Worm (Caenorhabditis elegans) whole organism, L1 larva: ENCODE measurements around the gene ced-9.
A peak's percentile ranks its signal among the peaks of the same experiment; 100 is the strongest.

ENCODE experiments used
- C04F5.9 ChIP-seq: sonication (generic microtip); optimal IDR thresholded peaks from 2 replicates; lab custom pipeline; 2016; ENCODE audit warnings: missing genetic modification characterization, missing compliant biosample characterization
- C16A3.4 ChIP-seq: fragments of 150-350 bp; optimal IDR thresholded peaks from 2 replicates; lab custom pipeline; 2014; ENCODE audit warnings: missing biosample characterization, missing genetic modification characterization
- C34B4.2 ChIP-seq: sonication (generic microtip); optimal IDR thresholded peaks from 2 replicates; lab custom pipeline; 2017; ENCODE audit warnings: mild to moderate bottlenecking, missing genetic modification characterization, missing compliant biosample characterization
- Y116A8C.19 ChIP-seq: sonication (generic microtip); optimal IDR thresholded peaks from 2 replicates; lab custom pipeline; 2016; ENCODE audit warnings: missing compliant biosample characterization, missing genetic modification characterization, borderline replicate concordance
- aha-1 ChIP-seq: fragments of 150-350 bp; optimal IDR thresholded peaks from 2 replicates; lab custom pipeline; 2014; ENCODE audit warnings: missing biosample characterization, missing genetic modification characterization
- ama-1 ChIP-seq: fragments of 150-350 bp; optimal IDR thresholded peaks from 2 replicates; lab custom pipeline; 2014
- ceh-63 ChIP-seq: fragments of 200-800 bp; sonication (Bioruptor generic); optimal IDR thresholded peaks from 2 replicates; lab custom pipeline; 2018; ENCODE audit warnings: mild to moderate bottlenecking, missing genetic modification characterization, missing compliant biosample characterization
- ceh-88 ChIP-seq: fragments of 200-800 bp; sonication (Bioruptor generic); IDR thresholded peaks from 2 replicates; pipeline ENCODE4 v1.3.6; 2022; ENCODE audit warnings: missing genetic modification characterization, missing compliant biosample characterization
- ces-1 ChIP-seq: fragments of 150-350 bp; optimal IDR thresholded peaks from 2 replicates; lab custom pipeline; 2014; ENCODE audit warnings: missing biosample characterization, missing genetic modification reagents, missing genetic modification characterization
- dpl-1 ChIP-seq, 3 experiments: fragments of 150-350 bp in 2 of 3; sonication (generic microtip) in 1 of 3; optimal IDR thresholded peaks; 2 replicates each; lab custom pipeline; 2014 to 2017; ENCODE audit warnings: missing biosample characterization in 3 of 3, missing genetic modification characterization in 3 of 3, missing genetic modification reagents in 3 of 3
- efl-1 ChIP-seq, 4 experiments: fragments of 150-350 bp; optimal IDR thresholded peaks in 3 of 4; peaks in 1 of 4; 1 replicate in 1 of 4; 2 replicates in 3 of 4; lab custom pipeline; 2014; ENCODE audit warnings: missing biosample characterization in 2 of 4, missing genetic modification characterization in 2 of 4, missing genetic modification reagents in 2 of 4
- egl-13 ChIP-seq: sonication (generic microtip); optimal IDR thresholded peaks from 2 replicates; lab custom pipeline; 2016; ENCODE audit warnings: missing genotype, missing genetic modification reagents, missing genetic modification characterization, missing compliant biosample characterization
- elt-2 ChIP-seq: sonication (generic microtip); optimal IDR thresholded peaks from 2 replicates; lab custom pipeline; 2016; ENCODE audit warnings: missing genetic modification characterization, mild to moderate bottlenecking, inconsistent platforms, missing compliant biosample characterization, missing genetic modification reagents
- ets-5 ChIP-seq: fragments of 200-800 bp; sonication (Bioruptor generic); IDR thresholded peaks from 2 replicates; pipeline ENCODE4 v1.3.6; 2022; ENCODE audit warnings: missing genetic modification characterization, missing compliant biosample characterization
- fkh-10 ChIP-seq: sonication (generic microtip); optimal IDR thresholded peaks from 2 replicates; lab custom pipeline; 2017; ENCODE audit warnings: missing biosample characterization, missing genetic modification reagents, missing genetic modification characterization
- fkh-4 ChIP-seq: sonication (generic microtip); optimal IDR thresholded peaks from 2 replicates; lab custom pipeline; 2016; ENCODE audit warnings: missing compliant biosample characterization, missing genetic modification characterization, borderline replicate concordance
- fkh-8 ChIP-seq: sonication (generic microtip); optimal IDR thresholded peaks from 2 replicates; lab custom pipeline; 2016; ENCODE audit warnings: mild to moderate bottlenecking, missing genetic modification characterization, missing compliant biosample characterization
- grh-1 ChIP-seq: fragments of 200-800 bp; sonication (Bioruptor generic); IDR thresholded peaks from 2 replicates; pipeline ENCODE4 v1.3.6; 2022; ENCODE audit warnings: missing genetic modification reagents, missing genetic modification characterization, missing compliant biosample characterization
- hlh-17 ChIP-seq: fragments of 200-800 bp; sonication (Bioruptor generic); optimal IDR thresholded peaks from 2 replicates; lab custom pipeline; 2018; ENCODE audit warnings: missing genetic modification characterization, mild to moderate bottlenecking, missing compliant biosample characterization, moderate library complexity, borderline replicate concordance
- hpl-2 ChIP-seq: fragments of 150-350 bp; optimal IDR thresholded peaks from 2 replicates; lab custom pipeline; 2014; ENCODE audit warnings: missing biosample characterization, missing genetic modification reagents, missing genetic modification characterization
- irx-1 ChIP-seq: sonication (generic microtip); optimal IDR thresholded peaks from 2 replicates; lab custom pipeline; 2016; ENCODE audit warnings: missing genetic modification characterization, missing compliant biosample characterization
- isw-1 ChIP-seq: fragments of 200-800 bp; sonication (Bioruptor generic); IDR thresholded peaks from 2 replicates; pipeline ENCODE4 v1.3.6; 2022; ENCODE audit warnings: missing genetic modification characterization, missing compliant biosample characterization
- jun-1 ChIP-seq: fragments of 150-350 bp; optimal IDR thresholded peaks from 2 replicates; lab custom pipeline; 2014; ENCODE audit warnings: missing biosample characterization, missing genetic modification reagents, missing genetic modification characterization
- lin-13 ChIP-seq: fragments of 150-350 bp; optimal IDR thresholded peaks from 2 replicates; lab custom pipeline; 2014; ENCODE audit warnings: missing biosample characterization, missing genetic modification reagents, missing genetic modification characterization
- lin-14 ChIP-seq: fragments of 200-800 bp; sonication (Bioruptor generic); optimal IDR thresholded peaks from 2 replicates; lab custom pipeline; 2018; ENCODE audit warnings: mild to moderate bottlenecking, missing genetic modification characterization, moderate library complexity, missing compliant biosample characterization
- lin-35 ChIP-seq, 2 experiments: fragments of 150-350 bp; optimal IDR thresholded peaks; 2 replicates each; lab custom pipeline; 2014; ENCODE audit warnings: missing biosample characterization in 2 of 2, missing genetic modification characterization in 2 of 2, missing genetic modification reagents in 2 of 2
- lin-39 ChIP-seq: fragments of 150-350 bp; optimal IDR thresholded peaks from 2 replicates; lab custom pipeline; 2014; ENCODE audit warnings: missing biosample characterization, missing genetic modification reagents, missing genetic modification characterization
- lir-3 ChIP-seq: sonication (generic microtip); optimal IDR thresholded peaks from 2 replicates; lab custom pipeline; 2016; ENCODE audit warnings: mild to moderate bottlenecking, missing genetic modification characterization, moderate library complexity, missing compliant biosample characterization; ENCODE audit not compliant: poor library complexity
- mef-2 ChIP-seq: fragments of 150-350 bp; optimal IDR thresholded peaks from 2 replicates; lab custom pipeline; 2014; ENCODE audit warnings: missing biosample characterization, missing genetic modification characterization
- mep-1 ChIP-seq: fragments of 150-350 bp; optimal IDR thresholded peaks from 2 replicates; lab custom pipeline; 2014; ENCODE audit warnings: missing biosample characterization, missing genetic modification characterization
- nhr-12 ChIP-seq: sonication (generic microtip); optimal IDR thresholded peaks from 2 replicates; lab custom pipeline; 2017; ENCODE audit warnings: missing biosample characterization, missing genetic modification characterization
- nhr-20 ChIP-seq: sonication (generic microtip); optimal IDR thresholded peaks from 2 replicates; lab custom pipeline; 2016; ENCODE audit warnings: mild to moderate bottlenecking, missing genetic modification characterization, missing compliant biosample characterization
- nhr-71 ChIP-seq: sonication (generic microtip); optimal IDR thresholded peaks from 2 replicates; lab custom pipeline; 2016; ENCODE audit warnings: mild to moderate bottlenecking, missing genetic modification characterization, moderate library complexity, missing compliant biosample characterization
- nhr-76 ChIP-seq: sonication (generic microtip); optimal IDR thresholded peaks from 2 replicates; lab custom pipeline; 2017; ENCODE audit warnings: missing biosample characterization, missing genetic modification characterization
- nhr-77 ChIP-seq: fragments of 150-350 bp; optimal IDR thresholded peaks from 2 replicates; lab custom pipeline; 2014; ENCODE audit warnings: missing biosample characterization, missing genetic modification characterization
- nhr-84 ChIP-seq: sonication (generic microtip); optimal IDR thresholded peaks from 2 replicates; lab custom pipeline; 2017; ENCODE audit warnings: missing biosample characterization, missing genetic modification characterization
- nhr-85 ChIP-seq: sonication (generic microtip); peaks from one replicate; lab custom pipeline; 2016; ENCODE audit warnings: missing genetic modification characterization, inconsistent platforms, missing compliant biosample characterization
- pag-3 ChIP-seq: sonication (generic microtip); optimal IDR thresholded peaks from 2 replicates; lab custom pipeline; 2017; ENCODE audit warnings: missing genetic modification characterization, mild to moderate bottlenecking, missing compliant biosample characterization, antibody characterized with exemption, borderline replicate concordance; ENCODE audit not compliant: insufficient read depth
- pqm-1 ChIP-seq: sonication (generic microtip); optimal IDR thresholded peaks from 3 replicates; lab custom pipeline; 2017; ENCODE audit warnings: missing biosample characterization, missing genetic modification characterization
- skn-1 ChIP-seq: fragments of 150-350 bp; optimal IDR thresholded peaks from 2 replicates; lab custom pipeline; 2014; ENCODE audit warnings: missing biosample characterization, missing genetic modification characterization
- snpc-4 ChIP-seq: fragments of 150-350 bp; optimal IDR thresholded peaks from 2 replicates; lab custom pipeline; 2014; ENCODE audit warnings: missing biosample characterization, missing genetic modification characterization
- snu-23 ChIP-seq: sonication (generic microtip); optimal IDR thresholded peaks from 2 replicates; lab custom pipeline; 2016; ENCODE audit warnings: missing genetic modification characterization, missing compliant biosample characterization
- sptf-1 ChIP-seq: fragments of 150-350 bp; optimal IDR thresholded peaks from 2 replicates; lab custom pipeline; 2014; ENCODE audit warnings: missing biosample characterization, missing genetic modification characterization
- swsn-7 ChIP-seq: sonication (generic microtip); optimal IDR thresholded peaks from 2 replicates; lab custom pipeline; 2016; ENCODE audit warnings: missing genetic modification characterization, missing compliant biosample characterization
- tlp-1 ChIP-seq: fragments of 150-350 bp; optimal IDR thresholded peaks from 2 replicates; lab custom pipeline; 2014; ENCODE audit warnings: missing biosample characterization, missing genetic modification characterization
- unc-130 ChIP-seq: fragments of 150-350 bp; optimal IDR thresholded peaks from 2 replicates; lab custom pipeline; 2017; ENCODE audit warnings: missing biosample characterization, missing genetic modification characterization, inconsistent platforms
- unc-30 ChIP-seq: sonication (generic microtip); optimal IDR thresholded peaks from 2 replicates; lab custom pipeline; 2017; ENCODE audit warnings: missing biosample characterization, missing genetic modification characterization
- unc-62 ChIP-seq: fragments of 150-350 bp; optimal IDR thresholded peaks from 2 replicates; lab custom pipeline; 2014; ENCODE audit warnings: missing biosample characterization, missing genetic modification reagents, missing genetic modification characterization
- unc-86 ChIP-seq: sonication (generic microtip); optimal IDR thresholded peaks from 2 replicates; lab custom pipeline; 2016; ENCODE audit warnings: missing genetic modification characterization, missing compliant biosample characterization
- unc-98 ChIP-seq: fragments of 200-800 bp; sonication (Bioruptor generic); IDR thresholded peaks from 2 replicates; pipeline ENCODE4 v1.3.6; 2022; ENCODE audit warnings: missing genetic modification characterization, missing compliant biosample characterization
- xbp-1 ChIP-seq: sonication (generic microtip); optimal IDR thresholded peaks from 2 replicates; lab custom pipeline; 2016; ENCODE audit warnings: missing genetic modification characterization, missing compliant biosample characterization
- zip-4 ChIP-seq: fragments of 200-800 bp; sonication (Bioruptor generic); optimal IDR thresholded peaks from 2 replicates; lab custom pipeline; 2018; ENCODE audit warnings: mild to moderate bottlenecking, missing genetic modification characterization, moderate library complexity, missing compliant biosample characterization
- ztf-11 ChIP-seq, 2 experiments: sonication (generic microtip); optimal IDR thresholded peaks; 2 replicates each; lab custom pipeline; 2016 to 2017; ENCODE audit warnings: missing genetic modification characterization in 2 of 2, missing biosample characterization in 1 of 2, missing compliant biosample characterization in 1 of 2

Gene ced-9

DNA sequence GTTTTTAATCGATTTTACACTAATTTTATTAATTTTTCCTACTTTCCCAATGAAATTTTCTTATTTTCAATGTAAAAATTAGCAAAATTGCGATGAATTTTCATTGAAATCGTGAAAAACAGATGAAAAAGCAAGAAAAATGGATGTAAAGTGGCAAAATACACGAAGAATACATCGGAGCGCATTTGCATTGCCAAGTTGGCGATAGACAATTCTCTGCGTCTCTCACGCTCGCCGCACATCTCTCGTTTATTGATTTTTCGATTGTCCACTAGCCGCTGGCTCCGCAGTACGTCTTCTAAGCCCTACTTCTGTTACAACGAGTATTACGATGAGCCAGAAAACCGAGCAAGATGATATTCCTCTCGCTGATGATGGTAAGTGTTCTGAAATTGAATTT is 16.2 kb upstream of the ced-9 start, which contains the start of gene unc-69 (continued):
- TF ChIP-seq mef-2 (tag; lab: Kevin White, UChicago) = no peak
- TF ChIP-seq efl-1 (optimal IDR thresholded peaks at IDR 0.05; lab: Kevin White, UChicago) = peak; percentile 77 to 78
- TF ChIP-seq efl-1 (GFP tag; optimal IDR thresholded peaks at IDR 0.05 in 1 of 2; lab: Kevin White, UChicago) = peak; percentile 67 to 96
- TF ChIP-seq unc-62 (GFP tag; lab: Kevin White, UChicago) = no peak
- TF ChIP-seq grh-1 (GFP tag; lab: Robert Waterston, UW) = no peak
- peak; percentile 69 for TF ChIP-seq mep-1 (tag; lab: Kevin White, UChicago)
- TF ChIP-seq elt-2 (tag; lab: Kevin White, UChicago) = no peak
- TF ChIP-seq swsn-7 (tag; lab: Kevin White, UChicago) = peak; percentile 63
- TF ChIP-seq lin-35 (GFP tag; optimal IDR thresholded peaks at IDR 0.05; lab: Kevin White, UChicago) = peak; percentile 74 to 78
- TF ChIP-seq nhr-71 (tag; lab: Kevin White, UChicago) = peak; percentile 70
- TF ChIP-seq fkh-10 (GFP tag; lab: Kevin White, UChicago) = no peak
- no peak for TF ChIP-seq pqm-1 (tag; lab: Kevin White, UChicago)
- TF ChIP-seq ets-5 (GFP tag; lab: Robert Waterston, UW) = no peak
- TF ChIP-seq ceh-63 (GFP tag; lab: Kevin White, UChicago) = no peak
- no peak for TF ChIP-seq C34B4.2
- peak; percentile 72 for TF ChIP-seq lin-14 (GFP tag; lab: Kevin White, UChicago)
- TF ChIP-seq sptf-1 (tag; lab: Kevin White, UChicago) = no peak
- peak; percentile 47 to 68 (median 64) for TF ChIP-seq dpl-1 (GFP tag; optimal IDR thresholded peaks at IDR 0.05; lab: Kevin White, UChicago)
- TF ChIP-seq ztf-11 (tag; optimal IDR thresholded peaks at IDR 0.05; lab: Kevin White, UChicago) = peak in 1 of 2 experiments; percentile 3
- no peak for TF ChIP-seq fkh-4 (tag; lab: Kevin White, UChicago)
- TF ChIP-seq unc-130 (tag; lab: Kevin White, UChicago) = no peak
- TF ChIP-seq ces-1 = no peak
- TF ChIP-seq nhr-12 (tag; lab: Kevin White, UChicago) = no peak
- TF ChIP-seq C16A3.4 (tag; lab: Kevin White, UChicago) = peak; percentile 0
- TF ChIP-seq hlh-17 (GFP tag; lab: Kevin White, UChicago) = no peak
- no peak for TF ChIP-seq ceh-88
- TF ChIP-seq unc-86 (tag; lab: Kevin White, UChicago) = peak; percentile 61
- TF ChIP-seq Y116A8C.19 (tag; lab: Kevin White, UChicago) = no peak
- TF ChIP-seq lin-39 = peak; percentile 0
- no peak for TF ChIP-seq nhr-76
- peak; percentile 44 for TF ChIP-seq nhr-20 (tag; lab: Kevin White, UChicago)
- peak; percentile 78 for TF ChIP-seq nhr-85 (tag; lab: Kevin White, UChicago)
- no peak for TF ChIP-seq nhr-77 (tag; lab: Kevin White, UChicago)
- TF ChIP-seq xbp-1 (tag; lab: Kevin White, UChicago) = peak; percentile 85
- TF ChIP-seq hpl-2 (GFP tag; lab: Kevin White, UChicago) = no peak
- TF ChIP-seq ama-1 (lab: Kevin White, UChicago) = no peak
- no peak for TF ChIP-seq unc-98 (GFP tag; lab: Robert Waterston, UW)
- no peak for TF ChIP-seq tlp-1 (tag; lab: Kevin White, UChicago)
- peak; percentile 39 for TF ChIP-seq jun-1 (tag; lab: Kevin White, UChicago)
- TF ChIP-seq skn-1 = no peak
- no peak for TF ChIP-seq pag-3 (tag; lab: Kevin White, UChicago)
- peak; percentile 33 for TF ChIP-seq egl-13 (tag; lab: Kevin White, UChicago)
- no peak for TF ChIP-seq C04F5.9 (tag; lab: Kevin White, UChicago)
- peak; percentile 31 for TF ChIP-seq snpc-4 (tag; lab: Kevin White, UChicago)
- peak; percentile 6 for TF ChIP-seq irx-1 (tag; lab: Kevin White, UChicago)
- TF ChIP-seq unc-30 (tag; lab: Kevin White, UChicago) = no peak
- peak; percentile 43 for TF ChIP-seq isw-1
- no peak for TF ChIP-seq zip-4
- no peak for TF ChIP-seq lin-13
- TF ChIP-seq nhr-84 (tag; lab: Kevin White, UChicago) = no peak
- no peak for TF ChIP-seq aha-1 (tag; lab: Kevin White, UChicago)
- peak; percentile 12 for TF ChIP-seq fkh-8 (tag; lab: Kevin White, UChicago)
- TF ChIP-seq snu-23 (GFP tag; lab: Kevin White, UChicago) = peak; percentile 73
- TF ChIP-seq lir-3 (tag; lab: Kevin White, UChicago) = no peak
